Fruit fly (Drosophila melanogaster): Measurements from ENCODE around the gene NHP2.
A peak's percentile ranks its signal among the peaks of the same experiment; 100 is the strongest.

- peak; percentile 55; the same call in 1 of the 2 replicates for TF ChIP-seq CG10366 (GFP tag; IDR thresholded peaks at IDR 0.05)
- no peak for TF ChIP-seq Hmx (GFP tag; optimal IDR thresholded peaks at IDR 0.05)
- peak; percentile 94 for TF ChIP-seq sd (tag; optimal IDR thresholded peaks at IDR 0.05)
- peak; percentile 56 for TF ChIP-seq slbo (GFP tag; IDR thresholded peaks at IDR 0.05)
- peak; percentile 34 for TF ChIP-seq eyg (GFP tag; optimal IDR thresholded peaks at IDR 0.05)
- TF ChIP-seq Lpt (GFP tag; optimal IDR thresholded peaks at IDR 0.05): no peak
- peak; percentile 14; the same call in 1 of the 3 replicates for TF ChIP-seq croc (GFP tag; conservative IDR thresholded peaks at IDR 0.05)
- peak; percentile 68 for TF ChIP-seq CG30403 (GFP tag; optimal IDR thresholded peaks at IDR 0.05)
- no peak; the same call in 2 of the 3 replicates for TF ChIP-seq otp (GFP tag; IDR thresholded peaks at IDR 0.05)
- TF ChIP-seq HLH3B (GFP tag; IDR thresholded peaks at IDR 0.05): no peak; the same call in 1 of the 2 replicates
- TF ChIP-seq Bteb2 (GFP tag; optimal IDR thresholded peaks at IDR 0.05): peak; percentile 17
- TF ChIP-seq CG15514 (GFP tag; optimal IDR thresholded peaks at IDR 0.05): peak; percentile 18
- TF ChIP-seq Optix (GFP tag; IDR thresholded peaks at IDR 0.05): no peak
Observed at dm6 chr3L:14781082-14781862, 20.7 kb downstream of the NHP2 start.

Data from whole organism, embryonic.